Fruit fly (Drosophila melanogaster): ENCODE data around the gene CG14968.

DNA sequence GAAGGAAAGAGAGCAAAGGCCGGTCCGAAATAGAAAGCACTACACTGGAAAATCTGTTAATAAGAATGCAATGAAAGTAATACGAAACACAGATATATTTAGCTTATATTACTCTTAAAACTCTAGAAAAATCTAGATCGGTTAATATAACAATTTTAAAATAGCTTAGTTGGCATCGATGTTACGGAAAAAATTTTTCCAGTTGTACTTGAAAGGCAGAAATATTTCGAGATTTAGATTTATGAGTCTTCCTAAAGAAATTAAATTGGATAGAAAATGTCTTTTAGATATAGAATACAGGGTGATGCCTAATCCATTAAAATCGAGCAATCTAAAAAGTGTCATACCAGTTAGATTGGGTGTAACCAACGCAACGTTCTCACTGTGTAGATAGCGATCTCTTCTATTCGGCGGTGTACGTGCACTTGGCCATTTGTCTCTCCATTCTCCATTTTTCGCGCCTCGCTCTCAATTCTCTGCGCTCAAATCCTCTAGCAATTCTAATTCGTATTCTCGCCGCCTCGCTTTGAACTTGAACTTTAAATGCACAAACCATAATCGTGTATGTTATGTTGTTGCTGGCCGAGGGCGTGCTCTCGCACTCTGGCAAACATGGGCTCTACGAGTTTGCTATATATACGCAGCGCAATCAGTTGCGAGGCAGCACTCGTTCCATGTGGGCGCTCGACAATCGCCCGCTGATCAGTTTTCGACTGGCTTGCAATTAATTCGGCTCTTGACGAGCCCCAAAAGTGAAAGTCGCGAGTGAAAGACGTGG is 52.7 kb downstream of the CG14968 start:
- TF ChIP-seq Dll (optimal IDR thresholded peaks at IDR 0.05): no peak
- TF ChIP-seq pan (optimal IDR thresholded peaks at IDR 0.05): no peak
- TF ChIP-seq EcR (GFP tag; optimal IDR thresholded peaks at IDR 0.05): no peak
- TF ChIP-seq psq (optimal IDR thresholded peaks at IDR 0.05): no peak
- no peak for TF ChIP-seq usp (GFP tag; optimal IDR thresholded peaks at IDR 0.05)
